Worm (Caenorhabditis elegans) whole organism, young adult: ENCODE results near the gene K11H3.5.

ENCODE experiments used
- F10E7.11 ChIP-seq: sonication (generic microtip); optimal IDR thresholded peaks from 2 replicates; lab custom pipeline; 2017; ENCODE audit warnings: mild to moderate bottlenecking, missing genetic modification characterization, moderate library complexity, missing compliant biosample characterization
- K11D2.4 ChIP-seq: fragments of 200-800 bp; sonication (Bioruptor generic); IDR thresholded peaks from 2 replicates; pipeline ENCODE4 v1.3.6; 2022; ENCODE audit warnings: missing genetic modification reagents, missing genetic modification characterization, missing compliant biosample characterization
- ceh-100 ChIP-seq: fragments of 200-800 bp; sonication (Bioruptor generic); IDR thresholded peaks from 2 replicates; pipeline ENCODE4 v1.3.6; 2022; ENCODE audit warnings: missing genetic modification reagents, missing genetic modification characterization, missing compliant biosample characterization
- dpl-1 ChIP-seq: fragments of 150-350 bp; optimal IDR thresholded peaks from 2 replicates; lab custom pipeline; 2014; ENCODE audit warnings: missing biosample characterization, missing genetic modification reagents, missing genetic modification characterization
- him-1 ChIP-seq: sonication (generic microtip); optimal IDR thresholded peaks from 2 replicates; lab custom pipeline; 2016; ENCODE audit warnings: missing genotype, missing genetic modification reagents, missing genetic modification characterization, missing compliant biosample characterization
- lin-35 ChIP-seq, 3 experiments: fragments of 150-350 bp in 2 of 3; sonication (generic microtip) in 1 of 3; optimal IDR thresholded peaks; 2 replicates each; lab custom pipeline; 2014 to 2018; ENCODE audit warnings: missing biosample characterization in 3 of 3, missing genetic modification characterization in 3 of 3, missing genetic modification reagents in 3 of 3
- madf-3 ChIP-seq: fragments of 200-800 bp; sonication (Bioruptor generic); IDR thresholded peaks from 2 replicates; pipeline ENCODE4 v1.3.6; 2022; ENCODE audit warnings: missing genetic modification reagents, missing genetic modification characterization, missing compliant biosample characterization
- nfya-1 ChIP-seq: sonication (generic microtip); optimal IDR thresholded peaks from 2 replicates; lab custom pipeline; 2017; ENCODE audit warnings: antibody characterized with exemption, missing compliant biosample characterization, missing genetic modification characterization, borderline replicate concordance; ENCODE audit not compliant: insufficient read depth
- pha-4 ChIP-seq: fragments of 150-350 bp; sonication (generic microtip); optimal IDR thresholded peaks from 2 replicates; lab custom pipeline; 2014; ENCODE audit warnings: missing biosample characterization, missing genetic modification reagents, missing genetic modification characterization
- rcor-1 ChIP-seq: fragments of 200-800 bp; sonication (Bioruptor generic); IDR thresholded peaks from 2 replicates; pipeline ENCODE4 v1.3.6; 2022; ENCODE audit warnings: missing genetic modification reagents, missing genetic modification characterization, missing compliant biosample characterization
- repo-1 ChIP-seq: sonication (generic microtip); optimal IDR thresholded peaks from 2 replicates; lab custom pipeline; 2017; ENCODE audit warnings: mild to moderate bottlenecking, missing genetic modification characterization, missing compliant biosample characterization

DNA sequence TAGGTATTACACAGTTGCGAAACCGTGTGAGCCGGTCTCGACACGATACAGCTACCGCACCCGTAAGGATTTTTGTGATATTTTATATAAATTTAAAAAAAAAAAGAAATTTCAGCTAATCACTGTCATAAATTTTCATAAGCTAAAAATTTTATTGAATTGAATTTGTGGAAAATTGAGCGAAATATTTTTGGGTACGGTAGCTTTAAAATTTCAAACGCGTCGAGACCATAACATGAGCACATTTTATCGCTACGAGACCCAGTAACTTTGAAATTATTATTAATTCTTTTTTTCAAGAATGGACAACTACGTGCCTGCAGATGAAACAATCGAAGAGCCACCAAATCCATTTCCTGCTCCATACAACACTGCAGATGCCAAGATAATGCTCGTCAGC lies 30.4 kb upstream of the K11H3.5 start, which contains the start of gene ZK632.14:
- no peak for TF ChIP-seq him-1 (tag; lab: Kevin White, UChicago)
- no peak for TF ChIP-seq K11D2.4 (GFP tag; lab: Robert Waterston, UW)
- TF ChIP-seq madf-3 (GFP tag; lab: Robert Waterston, UW) = no peak
- no peak for TF ChIP-seq pha-4 (tag; lab: Kevin White, UChicago)
- TF ChIP-seq rcor-1 (GFP tag; lab: Robert Waterston, UW) = no peak
- TF ChIP-seq dpl-1 = no peak
- no peak for TF ChIP-seq repo-1 (tag; lab: Kevin White, UChicago)
- TF ChIP-seq F10E7.11 (tag; lab: Kevin White, UChicago) = no peak
- no peak for TF ChIP-seq nfya-1 (tag; lab: Kevin White, UChicago)
- TF ChIP-seq lin-35 (GFP tag; optimal IDR thresholded peaks at IDR 0.05; lab: Kevin White, UChicago) = no peak
- TF ChIP-seq ceh-100 (GFP tag; lab: Robert Waterston, UW) = no peak
